Fruit fly (Drosophila melanogaster) whole organism, wandering third instar larva: Measurements from ENCODE around the gene Mcm3.

Experiments used
- CG32264 ChIP-seq: fragments of 200-800 bp; sonication (Bioruptor generic); optimal IDR thresholded peaks from 2 replicates; lab custom pipeline; 2016; ENCODE audit warnings: missing biosample characterization, missing genetic modification characterization
- Hr83 ChIP-seq: fragments of 200-300 bp; sonication (Bioruptor generic); optimal IDR thresholded peaks from 2 replicates; lab custom pipeline; 2016; ENCODE audit warnings: missing biosample characterization, mild to moderate bottlenecking, missing genetic modification characterization, moderate library complexity; ENCODE audit not compliant: poor library complexity, severe bottlenecking
- Jra ChIP-seq: sonication (Bioruptor generic); optimal IDR thresholded peaks from 2 replicates; lab custom pipeline; 2016; ENCODE audit warnings: missing biosample characterization, missing genetic modification characterization
- Myc ChIP-seq: fragments of >200 bp; optimal IDR thresholded peaks from 2 replicates; lab custom pipeline; 2017
- OdsH ChIP-seq: fragments of 200-800 bp; sonication (Bioruptor generic); optimal IDR thresholded peaks from 2 replicates; lab custom pipeline; 2016; ENCODE audit warnings: missing biosample characterization, mild to moderate bottlenecking, missing genetic modification characterization
- Vsx2 ChIP-seq: fragments of 200-300, 225-300 bp; sonication (Bioruptor generic); optimal IDR thresholded peaks from 2 replicates; lab custom pipeline; 2018; ENCODE audit warnings: missing biosample characterization, missing genetic modification characterization; ENCODE audit not compliant: partially characterized antibody
- br ChIP-seq: fragments of 200-800 bp; sonication (Bioruptor generic); optimal IDR thresholded peaks from 2 replicates; lab custom pipeline; 2016; ENCODE audit warnings: missing biosample characterization, missing genetic modification characterization
- dl ChIP-seq, 2 experiments: fragments of 175-275, 200-275 bp in 1 of 2; fragments of 200-275 bp in 1 of 2; sonication (Bioruptor generic); optimal IDR thresholded peaks; lab custom pipeline; 2018; ENCODE audit warnings: mild to moderate bottlenecking in 2 of 2, missing biosample characterization in 2 of 2, missing genetic modification characterization in 2 of 2, moderate library complexity in 2 of 2; ENCODE audit not compliant: partially characterized antibody in 2 of 2, insufficient read depth in 1 of 2
- fru ChIP-seq: fragments of 200-800 bp; sonication (Bioruptor generic); optimal IDR thresholded peaks from 3 replicates; lab custom pipeline; 2016; ENCODE audit warnings: missing biosample characterization, mild to moderate bottlenecking, missing genetic modification characterization
- h ChIP-seq: fragments of 200-800 bp; sonication (Bioruptor generic); optimal IDR thresholded peaks from 3 replicates; lab custom pipeline; 2016; ENCODE audit warnings: missing biosample characterization, mild to moderate bottlenecking, missing genetic modification characterization
- jim ChIP-seq: fragments of 175-275, 200-325 bp; sonication (Bioruptor generic); optimal IDR thresholded peaks from 2 replicates; lab custom pipeline; 2016; ENCODE audit warnings: missing biosample characterization, mild to moderate bottlenecking, missing genetic modification characterization
- lola ChIP-seq: fragments of >200 bp; optimal IDR thresholded peaks from 2 replicates; lab custom pipeline; 2017; ENCODE audit warnings: missing biosample characterization, missing genetic modification characterization
- psq ChIP-seq: fragments of 200-800 bp; sonication (Bioruptor generic); optimal IDR thresholded peaks from 3 replicates; lab custom pipeline; 2017; ENCODE audit warnings: missing biosample characterization, mild to moderate bottlenecking, missing genetic modification characterization, moderate library complexity
- tai ChIP-seq: sonication (Bioruptor generic); optimal IDR thresholded peaks from 2 replicates; lab custom pipeline; 2016; ENCODE audit warnings: missing biosample characterization, missing genetic modification characterization

DNA sequence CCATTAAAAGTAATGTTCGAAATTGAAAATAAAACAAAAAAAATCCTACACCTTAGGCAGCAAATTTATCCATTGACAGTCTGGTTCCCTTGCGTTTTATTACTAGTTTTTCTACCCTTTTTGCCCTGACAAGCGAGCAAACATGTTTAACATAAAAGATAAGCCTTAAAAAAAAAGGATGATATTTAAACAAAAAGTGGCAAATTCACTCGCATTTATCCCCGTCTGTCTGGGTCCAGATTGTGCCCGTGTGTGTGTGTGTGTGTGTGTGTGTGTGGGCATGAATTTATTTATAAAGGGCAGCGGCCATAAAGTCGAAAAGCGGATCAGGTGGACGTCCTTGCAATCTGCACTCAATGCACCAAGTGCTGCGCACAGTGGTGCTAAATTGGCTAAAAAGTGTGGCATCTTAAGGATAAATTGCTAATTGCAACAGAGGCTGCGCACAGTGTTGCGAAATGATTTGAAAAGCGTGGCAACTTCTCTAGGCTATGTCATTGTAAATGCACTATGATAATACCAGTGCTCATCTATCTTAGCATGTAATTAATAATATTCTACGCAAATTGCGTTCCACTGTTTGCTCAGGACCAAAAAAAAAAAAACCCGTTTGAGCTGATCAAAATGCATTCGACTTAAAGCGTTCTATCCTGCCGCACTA is 22.9 kb upstream of the Mcm3 start:
- TF ChIP-seq jim (GFP tag; lab: Kevin White, UChicago): no peak
- TF ChIP-seq OdsH (GFP tag; lab: Kevin White, UChicago): peak; percentile 14
- no peak for TF ChIP-seq dl (GFP tag; optimal IDR thresholded peaks at IDR 0.05; lab: Kevin White, UChicago; ENCODE audit: insufficient read depth in 1 of 2, partially characterized antibody in 2 of 2)
- no peak for TF ChIP-seq Hr83 (GFP tag; lab: Kevin White, UChicago)
- no peak for TF ChIP-seq Myc (lab: Kevin White, UChicago)
- no peak for TF ChIP-seq psq
- TF ChIP-seq Vsx2: no peak
- TF ChIP-seq lola (GFP tag; lab: Kevin White, UChicago): no peak
- TF ChIP-seq h: peak; percentile 36
- no peak for TF ChIP-seq CG32264 (GFP tag; lab: Kevin White, UChicago)
- no peak for TF ChIP-seq tai (GFP tag; lab: Kevin White, UChicago)
- peak; percentile 18 for TF ChIP-seq fru
- peak; percentile 44 for TF ChIP-seq br (GFP tag; lab: Kevin White, UChicago)
- no peak for TF ChIP-seq Jra (GFP tag; lab: Kevin White, UChicago)
